Worm (Caenorhabditis elegans): Measurements from ENCODE around the gene T25E12.6.
A peak's percentile ranks its signal among the peaks of the same experiment; 100 is the strongest.

T25E12.6 gene

DNA sequence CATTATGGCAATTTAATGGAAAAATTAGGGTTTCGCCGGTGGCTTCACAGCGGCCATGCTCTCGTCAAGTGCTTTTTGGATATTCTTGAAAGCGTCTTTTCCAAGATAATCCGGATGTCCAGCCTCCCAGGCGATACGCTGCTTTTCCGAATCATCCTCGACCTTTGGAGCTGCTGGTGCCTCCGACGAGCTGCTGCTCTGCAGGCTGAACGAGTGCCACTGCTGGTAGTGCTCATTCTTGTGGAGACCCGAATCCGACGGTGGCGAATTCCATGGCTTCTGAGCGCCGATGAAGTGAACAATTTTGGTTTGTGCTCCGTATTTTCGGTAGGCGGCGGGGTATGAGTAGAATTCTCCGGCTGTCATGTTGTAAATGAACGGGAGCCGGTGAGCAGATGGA, 3.0 kb downstream of the T25E12.6 start:
- no peak for TF ChIP-seq sptf-1 (tag; optimal IDR thresholded peaks at IDR 0.05)
- no peak for TF ChIP-seq nhr-237 (tag; optimal IDR thresholded peaks at IDR 0.05)
- TF ChIP-seq pha-4 (tag; optimal IDR thresholded peaks at IDR 0.05): no peak
- no peak for TF ChIP-seq hlh-1 (tag; optimal IDR thresholded peaks at IDR 0.05)
- no peak for TF ChIP-seq elt-1 (tag; optimal IDR thresholded peaks at IDR 0.05; ENCODE audit: borderline replicate concordance, insufficient read depth)
- TF ChIP-seq ces-1 (GFP tag; optimal IDR thresholded peaks at IDR 0.05): no peak
- no peak for TF ChIP-seq nhr-28 (tag; optimal IDR thresholded peaks at IDR 0.05)
- TF ChIP-seq ham-2 (GFP tag; optimal IDR thresholded peaks at IDR 0.05): no peak
- no peak for TF ChIP-seq lin-32 (GFP tag; optimal IDR thresholded peaks at IDR 0.05)

DNA sequence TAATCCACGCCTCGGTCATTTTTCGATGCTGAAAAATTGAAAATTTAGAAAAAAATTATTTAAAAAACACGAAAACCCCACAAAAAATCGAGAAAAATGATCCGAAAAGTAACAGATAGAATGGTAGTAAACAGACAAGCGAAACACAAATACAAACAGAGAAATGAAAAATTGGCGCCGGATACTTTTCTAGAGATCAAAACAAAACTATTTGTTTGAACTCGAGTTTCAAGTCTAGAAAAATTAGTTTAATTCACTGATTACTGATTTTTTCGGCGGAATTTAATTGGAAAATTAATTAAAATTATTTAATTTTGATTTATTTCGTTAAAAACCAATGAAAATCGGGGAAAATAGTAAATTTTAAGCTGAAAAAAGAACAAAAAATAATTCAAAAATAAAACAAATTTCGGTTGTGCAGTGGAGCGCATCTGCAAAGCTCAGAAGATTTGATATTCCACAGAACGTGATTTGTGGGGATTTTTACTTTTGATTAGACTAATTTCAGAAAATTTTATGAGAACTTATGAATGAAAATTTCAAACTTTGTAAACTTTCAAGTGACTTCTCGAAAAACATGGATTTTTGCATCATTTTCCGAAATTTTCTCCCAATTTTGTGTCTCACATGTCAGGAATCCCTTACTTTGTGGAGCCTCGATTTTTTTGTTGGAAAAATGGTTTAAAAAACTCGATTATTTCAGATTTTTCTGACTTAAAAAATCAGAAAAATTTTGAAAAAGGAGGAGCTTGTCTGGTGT, 4.2 kb downstream of the T25E12.6 start, which contains the start of gene gyg-2:
TSS of gene gyg-2 (minus strand) at position 28 of the 760 bp plus-strand sequence.
- TF ChIP-seq nhr-28 (tag; optimal IDR thresholded peaks at IDR 0.05) (no peak), lin-13 (tag; optimal IDR thresholded peaks at IDR 0.05) (no peak), lin-32 (GFP tag; optimal IDR thresholded peaks at IDR 0.05) (no peak), ham-2 (GFP tag; optimal IDR thresholded peaks at IDR 0.05) (no peak), bed-3 (GFP tag; optimal IDR thresholded peaks at IDR 0.05) (no peak), sem-2 (GFP tag; optimal IDR thresholded peaks at IDR 0.05) (no peak), unc-120 (tag; optimal IDR thresholded peaks at IDR 0.05; ENCODE audit: poor library complexity, severe bottlenecking) (no peak), drap-1 (GFP tag; optimal IDR thresholded peaks at IDR 0.05) (no peak), sptf-1 (tag; optimal IDR thresholded peaks at IDR 0.05) (no peak), lsy-2 (tag; optimal IDR thresholded peaks at IDR 0.05) (no peak), nhr-76 (tag; optimal IDR thresholded peaks at IDR 0.05) (no peak), elt-3 (tag; optimal IDR thresholded peaks at IDR 0.05) (no peak), nhr-12 (tag; optimal IDR thresholded peaks at IDR 0.05) (no peak), ceh-83 (GFP tag; optimal IDR thresholded peaks at IDR 0.05) (no peak)

DNA sequence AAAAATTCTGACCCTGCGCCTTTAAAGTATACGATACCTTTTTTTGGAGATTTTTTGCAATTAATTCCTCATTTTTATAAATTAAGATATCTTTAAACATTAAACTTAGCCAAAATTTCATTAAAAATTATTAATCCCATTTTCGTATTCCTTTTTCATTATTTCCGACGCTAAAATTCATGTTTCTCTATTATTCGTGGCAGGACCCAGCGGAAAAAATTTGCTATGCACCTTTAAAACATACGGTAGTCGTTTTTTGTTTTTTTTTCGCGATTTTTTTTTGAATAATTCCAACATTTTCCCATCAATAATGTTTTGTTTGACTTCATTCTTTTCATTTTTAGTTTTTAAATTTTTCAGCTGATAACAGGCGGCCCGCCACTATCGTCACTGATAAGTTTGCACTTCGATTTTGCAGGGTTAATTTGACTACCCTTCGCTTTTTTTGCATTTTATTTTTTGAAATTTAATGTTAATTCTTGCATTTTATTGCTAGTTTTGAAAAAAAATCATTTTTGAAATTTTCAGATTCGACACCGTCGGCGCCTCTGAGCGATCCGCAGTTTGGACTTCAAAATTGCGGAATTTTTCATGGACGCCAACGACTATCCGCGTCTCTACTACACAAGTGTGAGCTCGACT, 4.9 kb downstream of the T25E12.6 start, which contains the start of gene dkf-2:
TSS of gene dkf-2 (plus strand) at position 592 of the 642 bp plus-strand sequence.
- TF ChIP-seq cnd-1 (tag; optimal IDR thresholded peaks at IDR 0.05) (no peak), nhr-28 (tag; optimal IDR thresholded peaks at IDR 0.05) (no peak), lin-32 (GFP tag; optimal IDR thresholded peaks at IDR 0.05) (no peak), nhr-2 (tag; optimal IDR thresholded peaks at IDR 0.05) (no peak), pha-4 (tag; optimal IDR thresholded peaks at IDR 0.05) (no peak), ham-2 (GFP tag; optimal IDR thresholded peaks at IDR 0.05) (no peak), elt-1 (tag; optimal IDR thresholded peaks at IDR 0.05; ENCODE audit: borderline replicate concordance, insufficient read depth) (no peak), sptf-1 (tag; optimal IDR thresholded peaks at IDR 0.05) (no peak), nhr-76 (tag; optimal IDR thresholded peaks at IDR 0.05) (no peak), mep-1 (tag; optimal IDR thresholded peaks at IDR 0.05) (no peak), unc-62 (GFP tag; optimal IDR thresholded peaks at IDR 0.05) (no peak)

DNA sequence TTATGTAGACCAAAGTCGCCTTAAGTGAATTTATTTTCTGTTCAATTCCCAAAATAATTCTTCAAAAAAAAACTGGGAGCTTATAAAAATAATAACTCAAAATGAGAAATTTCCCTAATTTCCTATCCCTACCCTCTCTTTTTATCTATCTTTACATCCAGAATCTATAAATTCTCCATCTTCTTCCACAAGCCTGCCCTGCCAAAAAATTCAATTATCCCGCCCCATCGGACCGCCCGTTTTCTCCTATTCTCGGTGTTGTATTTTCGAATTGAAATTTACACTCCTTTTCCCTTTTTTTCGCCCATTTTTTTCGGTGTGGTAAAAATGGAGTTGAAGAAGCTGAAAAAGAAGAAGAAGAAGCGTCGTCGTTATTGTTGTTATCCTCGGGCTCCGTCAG, 7.2 kb downstream of the T25E12.6 start:
- TF ChIP-seq ceh-43 (GFP tag; optimal IDR thresholded peaks at IDR 0.05) (no peak), M03D4.4 (tag; optimal IDR thresholded peaks at IDR 0.05) (no peak), nhr-2 (tag; optimal IDR thresholded peaks at IDR 0.05) (no peak), ces-1 (GFP tag; optimal IDR thresholded peaks at IDR 0.05) (peak; percentile 84), lsy-2 (tag; optimal IDR thresholded peaks at IDR 0.05) (no peak), lin-32 (GFP tag; optimal IDR thresholded peaks at IDR 0.05) (no peak), blmp-1 (tag; optimal IDR thresholded peaks at IDR 0.05) (no peak)

DNA sequence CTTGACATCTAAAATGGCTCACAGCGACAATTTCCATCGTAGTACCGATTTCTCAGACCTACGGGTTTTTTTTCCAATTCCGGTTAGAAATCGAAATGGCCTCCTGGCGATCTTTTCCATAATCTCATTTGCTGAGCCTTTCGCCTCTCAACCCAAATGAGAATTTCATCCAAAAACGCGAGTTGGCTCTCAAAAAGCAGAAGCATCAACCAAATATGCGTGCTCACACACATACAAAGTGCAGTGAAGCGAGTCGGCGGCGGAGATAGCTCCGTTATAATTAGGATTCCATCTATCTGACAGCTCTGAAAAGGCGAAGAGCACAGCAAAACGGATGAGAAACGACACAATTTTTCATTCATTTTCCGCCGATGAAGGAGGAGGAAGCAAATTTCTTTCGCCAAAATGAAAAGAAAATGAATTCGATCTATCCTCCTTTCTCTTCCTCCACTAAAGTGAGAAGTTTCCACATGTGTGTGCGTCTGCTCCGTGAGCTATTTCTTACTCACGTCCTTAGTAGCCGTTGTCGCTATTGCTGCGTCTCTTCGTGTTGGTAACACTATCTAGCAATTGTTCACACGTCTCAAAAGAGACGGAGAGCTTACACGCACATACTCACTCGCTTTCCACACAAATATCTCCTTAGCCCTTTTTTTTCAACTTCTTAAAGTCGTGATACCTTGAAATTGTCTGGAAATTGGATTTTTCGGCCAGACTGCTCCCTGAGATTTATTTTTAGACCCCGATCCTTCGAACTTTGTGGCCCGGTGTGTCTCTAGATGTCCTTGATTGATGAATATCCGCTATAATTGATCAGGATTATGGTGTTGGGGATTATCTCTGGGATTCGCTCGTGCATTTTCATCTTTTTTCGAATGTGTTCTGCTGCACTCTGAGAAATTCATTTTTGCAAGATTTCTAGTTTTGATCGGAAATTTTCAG, 10.1 kb downstream of the T25E12.6 start:
- TF ChIP-seq hlh-1 (tag; optimal IDR thresholded peaks at IDR 0.05) (no peak), drap-1 (GFP tag; optimal IDR thresholded peaks at IDR 0.05) (peak; percentile 19), unc-62 (GFP tag; optimal IDR thresholded peaks at IDR 0.05) (peak; percentile 2), tbx-8 (GFP tag; optimal IDR thresholded peaks at IDR 0.05) (no peak), ces-1 (GFP tag; optimal IDR thresholded peaks at IDR 0.05) (peak; percentile 59)

Measured in whole organism, mixed stage, embryonic.